Worm (Caenorhabditis elegans): ENCODE measurements around the gene mecr-1.
A peak's percentile ranks its signal among the peaks of the same experiment; 100 is the strongest.

mecr-1 gene

ce11 chrII:13187188-13187587, at the start of gene mecr-1:
Gene mecr-1 (minus strand): TSS chrII:13187314.
- TF ChIP-seq him-1 (tag; optimal IDR thresholded peaks at IDR 0.05): no peak
- TF ChIP-seq W03F9.2 (tag; optimal IDR thresholded peaks at IDR 0.05): peak; percentile 49

ce11 chrII:13235289-13235688, 48.2 kb upstream of the mecr-1 start, which contains the start of gene flp-16:
Gene flp-16 (plus strand): TSS chrII:13235306.
- TF ChIP-seq dao-5 (tag; optimal IDR thresholded peaks at IDR 0.05) (no peak), him-1 (tag; optimal IDR thresholded peaks at IDR 0.05) (no peak), W03F9.2 (tag; optimal IDR thresholded peaks at IDR 0.05) (no peak)

ce11 chrII:13233712-13234111, 46.6 kb upstream of the mecr-1 start:
- TF ChIP-seq him-1 (tag; optimal IDR thresholded peaks at IDR 0.05) (no peak), dao-5 (tag; optimal IDR thresholded peaks at IDR 0.05) (no peak), W03F9.2 (tag; optimal IDR thresholded peaks at IDR 0.05) (no peak)

- no peak for TF ChIP-seq dao-5 (tag; optimal IDR thresholded peaks at IDR 0.05)
- no peak for TF ChIP-seq him-1 (tag; optimal IDR thresholded peaks at IDR 0.05)
- no peak for TF ChIP-seq W03F9.2 (tag; optimal IDR thresholded peaks at IDR 0.05)
These were observed 43.5 kb upstream of the mecr-1 start for ce11 chrII:13230489-13231196.

ce11 chrII:13219373-13219772, 32.3 kb upstream of the mecr-1 start:
- no peak for TF ChIP-seq dao-5 (tag; optimal IDR thresholded peaks at IDR 0.05)
- TF ChIP-seq him-1 (tag; optimal IDR thresholded peaks at IDR 0.05): no peak
- no peak for TF ChIP-seq W03F9.2 (tag; optimal IDR thresholded peaks at IDR 0.05)

ce11 chrII:13215792-13216191, 28.7 kb upstream of the mecr-1 start, which contains the start of gene F15D4.2:
Gene F15D4.2 (plus strand): TSS chrII:13216092.
- TF ChIP-seq him-1 (tag; optimal IDR thresholded peaks at IDR 0.05): no peak
- TF ChIP-seq dao-5 (tag; optimal IDR thresholded peaks at IDR 0.05): no peak
- TF ChIP-seq W03F9.2 (tag; optimal IDR thresholded peaks at IDR 0.05): no peak

- no peak for TF ChIP-seq dao-5 (tag; optimal IDR thresholded peaks at IDR 0.05)
- TF ChIP-seq W03F9.2 (tag; optimal IDR thresholded peaks at IDR 0.05): peak; percentile 53
- peak; percentile 87 for TF ChIP-seq him-1 (tag; optimal IDR thresholded peaks at IDR 0.05)
These were observed 12.6 kb upstream of the mecr-1 start, which contains the start of gene btf-1 for ce11 chrII:13199674-13200215. Gene btf-1 (plus strand): TSS chrII:13200165.

- TF ChIP-seq dao-5 (tag; optimal IDR thresholded peaks at IDR 0.05) (no peak), W03F9.2 (tag; optimal IDR thresholded peaks at IDR 0.05) (no peak), him-1 (tag; optimal IDR thresholded peaks at IDR 0.05) (no peak)
These were observed 11.7 kb upstream of the mecr-1 start for ce11 chrII:13198845-13199244.

- TF ChIP-seq W03F9.2 (tag; optimal IDR thresholded peaks at IDR 0.05) (no peak), dao-5 (tag; optimal IDR thresholded peaks at IDR 0.05) (no peak), him-1 (tag; optimal IDR thresholded peaks at IDR 0.05) (no peak)
These were observed 9.7 kb upstream of the mecr-1 start for ce11 chrII:13196689-13197280.

- TF ChIP-seq him-1 (tag; optimal IDR thresholded peaks at IDR 0.05): no peak
- no peak for TF ChIP-seq W03F9.2 (tag; optimal IDR thresholded peaks at IDR 0.05)
- TF ChIP-seq dao-5 (tag; optimal IDR thresholded peaks at IDR 0.05): no peak
These were observed 8.7 kb upstream of the mecr-1 start for ce11 chrII:13195706-13196417.

ce11 chrII:13195163-13195562, 8.0 kb upstream of the mecr-1 start, which contains the start of gene lec-1:
Gene lec-1 (plus strand): TSS chrII:13195549.
- no peak for TF ChIP-seq him-1 (tag; optimal IDR thresholded peaks at IDR 0.05)
- no peak for TF ChIP-seq W03F9.2 (tag; optimal IDR thresholded peaks at IDR 0.05)
- TF ChIP-seq dao-5 (tag; optimal IDR thresholded peaks at IDR 0.05): no peak

ce11 chrII:13193563-13194103, 6.5 kb upstream of the mecr-1 start:
- no peak for TF ChIP-seq him-1 (tag; optimal IDR thresholded peaks at IDR 0.05)

- TF ChIP-seq him-1 (tag; optimal IDR thresholded peaks at IDR 0.05): no peak
- no peak for TF ChIP-seq W03F9.2 (tag; optimal IDR thresholded peaks at IDR 0.05)
- TF ChIP-seq dao-5 (tag; optimal IDR thresholded peaks at IDR 0.05): no peak
These were observed 3.3 kb upstream of the mecr-1 start for ce11 chrII:13190412-13190811.

Measured in whole organism, L4/young adult.